Worm (Caenorhabditis elegans) whole organism, L4 larva: ENCODE data around the gene arl-5.

ENCODE experiments used
- D1046.2 ChIP-seq: fragments of 200-800 bp; sonication (Bioruptor generic); IDR thresholded peaks from 2 replicates; pipeline ENCODE4 v1.3.6; 2022; ENCODE audit warnings: missing genetic modification characterization, missing compliant biosample characterization
- ama-1 ChIP-seq: fragments of 150-350 bp; optimal IDR thresholded peaks from 2 replicates; lab custom pipeline; 2014; ENCODE audit warnings: inconsistent platforms, mixed read lengths
- daf-12 ChIP-seq: fragments of 150-350 bp; optimal IDR thresholded peaks from 2 replicates; lab custom pipeline; 2014; ENCODE audit warnings: missing biosample characterization, missing genetic modification reagents, missing genetic modification characterization
- fkh-10 ChIP-seq: fragments of 150-350 bp; optimal IDR thresholded peaks from 2 replicates; lab custom pipeline; 2014; ENCODE audit warnings: missing biosample characterization, missing genetic modification reagents, missing genetic modification characterization
- hlh-11 ChIP-seq: fragments of 200-800 bp; sonication (Bioruptor generic); optimal IDR thresholded peaks from 2 replicates; lab custom pipeline; 2018; ENCODE audit warnings: mild to moderate bottlenecking, missing genetic modification characterization, missing compliant biosample characterization
- lsy-2 ChIP-seq, 2 experiments: fragments of 150-350 bp in 1 of 2; sonication (generic microtip) in 1 of 2; optimal IDR thresholded peaks; 2 replicates each; lab custom pipeline; 2014 to 2017; ENCODE audit warnings: missing biosample characterization in 2 of 2, missing genetic modification characterization in 2 of 2
- madf-9 ChIP-seq: fragments of 200-800 bp; sonication (Bioruptor generic); conservative IDR thresholded peaks from 2 replicates; pipeline ENCODE4 v1.3.6; 2022; ENCODE audit warnings: missing genetic modification reagents, missing genetic modification characterization, missing compliant biosample characterization
- nhr-11 ChIP-seq: fragments of 150-350 bp; optimal IDR thresholded peaks from 2 replicates; lab custom pipeline; 2014; ENCODE audit warnings: missing biosample characterization, missing genetic modification characterization
- skn-1 ChIP-seq: fragments of 150-350 bp; optimal IDR thresholded peaks from 2 replicates; lab custom pipeline; 2014; ENCODE audit warnings: missing biosample characterization, missing genetic modification characterization
- zfp-3 ChIP-seq: fragments of 200-800 bp; sonication (Bioruptor generic); conservative IDR thresholded peaks from 2 replicates; pipeline ENCODE4 v1.3.6; 2022; ENCODE audit warnings: missing genetic modification reagents, missing genetic modification characterization, missing compliant biosample characterization

- TF ChIP-seq skn-1 (tag; lab: Kevin White, UChicago) (no peak), fkh-10 (no peak), D1046.2 (GFP tag; lab: Robert Waterston, UW) (no peak), zfp-3 (GFP tag; lab: Robert Waterston, UW) (no peak), daf-12 (tag; lab: Kevin White, UChicago) (no peak), lsy-2 (tag; optimal IDR thresholded peaks at IDR 0.05; lab: Kevin White, UChicago) (peak in 1 of 2 experiments; percentile 79), madf-9 (GFP tag; lab: Robert Waterston, UW) (no peak), ama-1 (lab: Kevin White, UChicago) (no peak), hlh-11 (tag; lab: Kevin White, UChicago) (no peak), nhr-11 (no peak)
Measured at ce11 chrIII:9817894-9818293, 5.1 kb upstream of the arl-5 start.
